Worm (Caenorhabditis elegans) whole organism, L3 larva: ENCODE data around the gene gsto-2.

Experiments
- daf-12 ChIP-seq: fragments of 150-350 bp; optimal IDR thresholded peaks from 2 replicates; lab custom pipeline; 2014; ENCODE audit warnings: missing biosample characterization, missing genetic modification reagents, missing genetic modification characterization
- elt-3 ChIP-seq, 3 experiments: fragments of 150-350 bp in 1 of 3; sonication (generic microtip) in 2 of 3; optimal IDR thresholded peaks; 2 replicates in 2 of 3; 4 replicates in 1 of 3; lab custom pipeline; 2014 to 2017; ENCODE audit warnings: missing biosample characterization in 3 of 3, missing genetic modification characterization in 3 of 3
- fkh-10 ChIP-seq: sonication (generic microtip); optimal IDR thresholded peaks from 2 replicates; lab custom pipeline; 2017; ENCODE audit warnings: missing biosample characterization, missing genetic modification reagents, missing genetic modification characterization
- nhr-28 ChIP-seq: fragments of 150-350 bp; optimal IDR thresholded peaks from 2 replicates; lab custom pipeline; 2014; ENCODE audit warnings: missing biosample characterization, missing genetic modification characterization
- unc-39 ChIP-seq: sonication (generic microtip); optimal IDR thresholded peaks from 4 replicates; lab custom pipeline; 2017; ENCODE audit warnings: missing biosample characterization, missing genetic modification characterization

ce11 chrIII:8509644-8510393 is 44.8 kb upstream of the gsto-2 start:
- no peak for TF ChIP-seq unc-39 (tag; lab: Kevin White, UChicago)
- TF ChIP-seq fkh-10 (GFP tag; lab: Kevin White, UChicago), result peak; percentile 42
- TF ChIP-seq daf-12, result no peak
- no peak for TF ChIP-seq nhr-28 (tag; lab: Kevin White, UChicago)
- TF ChIP-seq elt-3 (tag; optimal IDR thresholded peaks at IDR 0.05; lab: Kevin White, UChicago), result no peak
